Fruit fly (Drosophila melanogaster): ENCODE data around the gene SF2.

dm6 chr3R:16325192-16325591 is 16.6 kb downstream of the SF2 start, which contains the start of gene CG17929:
- TF ChIP-seq CG8478 (optimal IDR thresholded peaks at IDR 0.05) (no peak), pan (optimal IDR thresholded peaks at IDR 0.05) (no peak)
